Worm (Caenorhabditis elegans): ENCODE measurements around the gene srx-13.

srx-13 gene

ce11 chrIV:1067430-1067829, 51.0 kb downstream of the srx-13 start, which contains the start of gene znf-782:
Gene znf-782, minus strand, starts transcription at chrIV:1067525.
- TF ChIP-seq hmg-4 (GFP tag; optimal IDR thresholded peaks at IDR 0.05) (peak; percentile 5), tbx-37 (GFP tag; conservative IDR thresholded peaks at IDR 0.05) (no peak)

ce11 chrIV:1065569-1065968, 52.9 kb downstream of the srx-13 start:
- no peak for TF ChIP-seq tbx-11 (GFP tag; IDR thresholded peaks at IDR 0.05)
- TF ChIP-seq hmbx-1 (tag; optimal IDR thresholded peaks at IDR 0.05): no peak
- TF ChIP-seq ceh-36 (tag; optimal IDR thresholded peaks at IDR 0.05): no peak
- TF ChIP-seq ama-1 (optimal IDR thresholded peaks at IDR 0.05): no peak
- TF ChIP-seq tra-4 (tag; optimal IDR thresholded peaks at IDR 0.05): no peak
- no peak for TF ChIP-seq sea-1 (GFP tag; conservative IDR thresholded peaks at IDR 0.05)
- no peak for TF ChIP-seq tbx-37 (GFP tag; conservative IDR thresholded peaks at IDR 0.05)
- TF ChIP-seq ceh-13 (GFP tag; optimal IDR thresholded peaks at IDR 0.05): no peak
- TF ChIP-seq hmg-4 (GFP tag; optimal IDR thresholded peaks at IDR 0.05): no peak
- TF ChIP-seq B0310.2 (tag; optimal IDR thresholded peaks at IDR 0.05): no peak
- TF ChIP-seq hnd-1 (tag; optimal IDR thresholded peaks at IDR 0.05): no peak

Data from whole organism, early embryonic.